Fruit fly (Drosophila melanogaster): ENCODE measurements around the gene CG13786.

Gene CG13786

DNA sequence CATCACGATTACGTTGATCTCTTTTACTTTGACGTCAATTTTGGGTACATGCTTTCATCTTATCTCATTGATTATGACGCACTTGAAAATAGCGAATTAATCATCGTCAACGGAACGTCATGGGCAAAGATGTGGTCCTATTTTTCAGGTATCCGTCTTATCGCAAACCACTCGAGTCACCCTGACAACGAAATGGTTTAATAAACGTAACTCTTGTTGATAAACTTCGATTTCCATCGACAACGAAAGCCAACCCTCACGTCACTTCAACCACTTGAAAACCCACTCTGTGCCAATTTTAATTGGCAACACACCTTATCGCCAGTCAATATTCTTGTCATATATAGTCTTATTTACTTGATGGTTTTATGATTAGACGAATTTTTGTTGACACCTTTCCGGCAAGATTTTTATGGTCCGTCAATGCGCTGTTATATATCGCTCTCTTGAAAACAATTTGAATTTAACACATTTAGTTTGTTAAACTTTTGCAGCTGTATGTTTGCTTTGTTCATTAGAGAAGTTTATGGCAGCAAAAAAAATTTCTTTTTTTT, 10.5 kb downstream of the CG13786 start:
- TF ChIP-seq her (GFP tag; optimal IDR thresholded peaks at IDR 0.05) (no peak), vnd (GFP tag; IDR thresholded peaks at IDR 0.05; ENCODE audit: partially characterized antibody) (0 out of 3 replicates have a peak, but pooled peaks have one; percentile 39), sug (tag; optimal IDR thresholded peaks at IDR 0.05) (peak; percentile 60), CG3281 (GFP tag; optimal IDR thresholded peaks at IDR 0.05) (peak; percentile 6), Eip74EF (GFP tag; optimal IDR thresholded peaks at IDR 0.05) (no peak), odd (GFP tag; optimal IDR thresholded peaks at IDR 0.05) (no peak), Deaf1 (tag; optimal IDR thresholded peaks at IDR 0.05) (no peak), CG18599 (GFP tag; optimal IDR thresholded peaks at IDR 0.05) (peak; percentile 33), CG6683 (GFP tag; optimal IDR thresholded peaks at IDR 0.05) (no peak), mirr (GFP tag; optimal IDR thresholded peaks at IDR 0.05) (peak; percentile 48), CG2678 (tag; optimal IDR thresholded peaks at IDR 0.05) (peak; percentile 15), ro (GFP tag; IDR thresholded peaks at IDR 0.05) (no peak), Stat92E (GFP tag; optimal IDR thresholded peaks at IDR 0.05) (no peak), exex (tag; optimal IDR thresholded peaks at IDR 0.05) (peak; percentile 93), CG10462 (GFP tag; optimal IDR thresholded peaks at IDR 0.05) (no peak), schlank (tag; optimal IDR thresholded peaks at IDR 0.05) (no peak), CG34376 (GFP tag; optimal IDR thresholded peaks at IDR 0.05) (peak; percentile 69), sna (GFP tag; IDR thresholded peaks at IDR 0.05; ENCODE audit: partially characterized antibody) (no peak), grn (GFP tag; optimal IDR thresholded peaks at IDR 0.05) (peak; percentile 59), CG10979 (tag; optimal IDR thresholded peaks at IDR 0.05) (no peak), CG4404 (GFP tag; IDR thresholded peaks at IDR 0.05) (no peak), wdn (GFP tag; IDR thresholded peaks at IDR 0.05) (peak; percentile 29; the same call in 1 of the 2 replicates), CG32532 (GFP tag; IDR thresholded peaks at IDR 0.05) (no peak), gro (GFP tag; optimal IDR thresholded peaks at IDR 0.05) (peak; percentile 42)

DNA sequence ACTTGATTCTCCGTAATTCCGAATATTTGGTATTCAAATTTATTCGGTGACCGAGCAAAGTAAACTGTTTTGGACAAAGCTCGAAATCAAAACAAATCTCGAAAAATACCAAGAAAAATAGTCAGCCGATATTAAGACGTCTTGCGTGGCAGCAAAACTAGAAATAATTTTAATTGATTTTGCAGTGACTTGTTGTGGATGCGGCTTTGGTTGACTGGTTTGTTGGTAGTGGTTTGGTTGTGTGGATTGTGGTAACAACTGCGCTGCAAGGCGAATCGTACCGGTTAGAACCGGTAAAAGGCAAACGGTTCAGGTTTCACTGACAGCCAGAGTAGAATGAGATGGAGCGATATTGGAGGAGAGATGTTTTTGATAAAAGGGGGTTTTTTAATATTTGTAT, 11.3 kb downstream of the CG13786 start:
- TF ChIP-seq ranshi (GFP tag; IDR thresholded peaks at IDR 0.05) (no peak), gem (tag; optimal IDR thresholded peaks at IDR 0.05) (peak; percentile 55), vvl (GFP tag; IDR thresholded peaks at IDR 0.05) (peak; percentile 49), CG6175 (GFP tag; IDR thresholded peaks at IDR 0.05) (peak; percentile 74; the same call in 1 of the 3 replicates), fru (optimal IDR thresholded peaks at IDR 0.05) (no peak), her (GFP tag; optimal IDR thresholded peaks at IDR 0.05) (no peak), chinmo (GFP tag; IDR thresholded peaks at IDR 0.05; ENCODE audit: partially characterized antibody) (peak; percentile 82; the same call in 2 of the 4 replicates), CTCF (GFP tag; optimal IDR thresholded peaks at IDR 0.05) (no peak), sd (tag; optimal IDR thresholded peaks at IDR 0.05) (peak; percentile 55), Dll (GFP tag; IDR thresholded peaks at IDR 0.05; ENCODE audit: partially characterized antibody) (0 out of 4 replicates have a peak, but pooled peaks have one; percentile 20)

DNA sequence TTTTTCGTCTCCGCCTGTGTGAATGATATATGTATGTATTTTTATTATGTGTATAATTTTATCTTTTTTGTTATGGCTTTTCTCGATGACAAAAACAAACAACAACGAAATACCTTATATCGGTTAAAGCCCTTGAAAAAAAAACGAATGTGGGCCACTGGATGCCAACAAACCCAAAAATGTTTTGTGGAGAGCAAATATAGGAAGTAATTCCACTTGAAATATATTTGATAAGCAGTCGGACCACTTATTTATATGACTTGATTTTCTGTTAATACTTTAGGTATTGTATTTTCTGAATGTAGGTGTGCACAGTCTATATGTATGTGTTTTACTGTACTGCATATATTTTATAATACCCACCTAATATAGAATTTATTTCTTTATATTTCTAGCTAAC, 11.8 kb downstream of the CG13786 start:
- TF ChIP-seq dysf (GFP tag; IDR thresholded peaks at IDR 0.05) (no peak), CG18764 (GFP tag; optimal IDR thresholded peaks at IDR 0.05) (no peak), CG42726 (GFP tag; IDR thresholded peaks at IDR 0.05; ENCODE audit: partially characterized antibody) (no peak), run (tag; optimal IDR thresholded peaks at IDR 0.05) (no peak), CG10462 (GFP tag; optimal IDR thresholded peaks at IDR 0.05) (no peak), MBD-R2 (GFP tag; IDR thresholded peaks at IDR 0.05) (no peak), ems (GFP tag; optimal IDR thresholded peaks at IDR 0.05) (no peak), Bdp1 (GFP tag; optimal IDR thresholded peaks at IDR 0.05) (no peak), jumu (GFP tag; optimal IDR thresholded peaks at IDR 0.05) (no peak), Hr3 (GFP tag; optimal IDR thresholded peaks at IDR 0.05) (no peak), CG10267 (tag; optimal IDR thresholded peaks at IDR 0.05) (no peak), Dfd (GFP tag; optimal IDR thresholded peaks at IDR 0.05) (no peak), HLH3B (GFP tag; IDR thresholded peaks at IDR 0.05) (no peak), vnd (GFP tag; IDR thresholded peaks at IDR 0.05; ENCODE audit: partially characterized antibody) (no peak), CG15601 (tag; optimal IDR thresholded peaks at IDR 0.05) (no peak), sd (tag; optimal IDR thresholded peaks at IDR 0.05) (peak; percentile 87), sima (GFP tag; optimal IDR thresholded peaks at IDR 0.05) (no peak), D19B (GFP tag; optimal IDR thresholded peaks at IDR 0.05) (no peak), onecut (GFP tag; IDR thresholded peaks at IDR 0.05) (no peak), NK7.1 (GFP tag; optimal IDR thresholded peaks at IDR 0.05) (no peak)
